Fruit fly (Drosophila melanogaster): ENCODE measurements around the gene CG7341.

DNA sequence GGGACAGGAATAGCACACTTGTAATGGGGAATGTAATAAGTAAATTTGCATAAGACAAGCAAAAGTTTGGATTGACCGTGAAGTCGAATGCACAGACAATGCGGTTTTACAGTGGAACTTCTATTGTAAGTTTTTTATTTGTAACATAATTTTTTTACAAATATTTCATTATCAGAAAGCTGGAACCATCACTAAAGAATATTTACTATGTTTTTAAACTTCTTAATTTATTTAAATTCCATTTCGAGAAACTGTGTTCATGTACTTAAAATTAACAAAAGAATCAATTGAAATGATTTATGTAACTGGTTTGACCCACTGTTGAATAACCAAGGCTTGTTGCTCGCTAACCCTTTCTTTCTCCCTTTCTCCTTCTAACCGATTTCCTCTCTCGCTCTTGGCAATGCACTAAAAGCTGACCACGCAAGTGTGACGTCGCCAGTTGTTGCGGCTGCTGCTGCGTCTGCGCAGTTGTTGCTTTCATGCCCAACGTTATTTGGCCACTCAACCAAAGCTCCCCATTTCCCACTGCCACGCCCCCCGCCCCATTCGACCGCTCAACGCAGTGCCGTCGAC, 11.2 kb upstream of the CG7341 start:
- TF ChIP-seq kay (GFP tag; ENCODE audit: borderline replicate concordance): no peak
- no peak for TF ChIP-seq ovo (GFP tag; optimal IDR thresholded peaks at IDR 0.05)
- no peak for TF ChIP-seq Mnt (GFP tag; optimal IDR thresholded peaks at IDR 0.05)
- peak; percentile 1 for TF ChIP-seq bab1 (GFP tag; optimal IDR thresholded peaks at IDR 0.05)
- no peak for TF ChIP-seq Clk (GFP tag; optimal IDR thresholded peaks at IDR 0.05)
- no peak for TF ChIP-seq pad (GFP tag; optimal IDR thresholded peaks at IDR 0.05)
- no peak for TF ChIP-seq CG5204 (GFP tag; optimal IDR thresholded peaks at IDR 0.05)
- TF ChIP-seq Crg-1 (GFP tag; optimal IDR thresholded peaks at IDR 0.05): no peak
- no peak for TF ChIP-seq cic (GFP tag; optimal IDR thresholded peaks at IDR 0.05)
- TF ChIP-seq CG33017 (tag; optimal IDR thresholded peaks at IDR 0.05): no peak
